Fruit fly (Drosophila melanogaster): ENCODE data around the gene CG15646.
A peak's percentile ranks its signal among the peaks of the same experiment; 100 is the strongest.

dm6 chrX:15712409-15712808 lies 41.6 kb upstream of the CG15646 start, which contains the start of gene HUWE1:
- TF ChIP-seq BEAF-32 (GFP tag; optimal IDR thresholded peaks at IDR 0.05), result peak; percentile 90
- peak in 1 of 2 experiments; percentile 4 for TF ChIP-seq dpn (GFP tag; optimal IDR thresholded peaks at IDR 0.05)
- TF ChIP-seq gce (GFP tag; IDR thresholded peaks at IDR 0.05), result no peak
- peak; percentile 27 for TF ChIP-seq CG7987 (GFP tag; optimal IDR thresholded peaks at IDR 0.05)
- no peak for TF ChIP-seq CG5245 (GFP tag; optimal IDR thresholded peaks at IDR 0.05)

Data from whole organism, embryonic.